Fruit fly (Drosophila melanogaster): ENCODE measurements around the gene RluA-2.
A peak's percentile ranks its signal among the peaks of the same experiment; 100 is the strongest.

The RluA-2 gene

dm6 chr2L:10428528-10428927, 48.3 kb upstream of the RluA-2 start, which contains the start of gene CG5188 (continued):
- no peak for TF ChIP-seq danr (GFP tag; IDR thresholded peaks at IDR 0.05)
- no peak for TF ChIP-seq fru (optimal IDR thresholded peaks at IDR 0.05)
- TF ChIP-seq CG31365 (tag; optimal IDR thresholded peaks at IDR 0.05), result no peak
- TF ChIP-seq ken (GFP tag; IDR thresholded peaks at IDR 0.05), result peak; percentile 27; the same call in 1 of the 3 replicates
- TF ChIP-seq Rx (GFP tag; IDR thresholded peaks at IDR 0.05), result no peak
- TF ChIP-seq ato (GFP tag; IDR thresholded peaks at IDR 0.05; ENCODE audit: partially characterized antibody), result peak; percentile 53; the same call in 1 of the 2 replicates
- TF ChIP-seq CG10321 (GFP tag; IDR thresholded peaks at IDR 0.05), result no peak
- peak; percentile 12 for TF ChIP-seq BEAF-32 (GFP tag; optimal IDR thresholded peaks at IDR 0.05)
- peak in 1 of 2 experiments; percentile 5 for TF ChIP-seq crp (GFP tag; optimal IDR thresholded peaks at IDR 0.05)
- TF ChIP-seq CG6272 (GFP tag; IDR thresholded peaks at IDR 0.05), result no peak
- TF ChIP-seq pum (GFP tag; optimal IDR thresholded peaks at IDR 0.05), result no peak
- TF ChIP-seq CG7839 (tag; optimal IDR thresholded peaks at IDR 0.05), result peak; percentile 63
- TF ChIP-seq crc (GFP tag; optimal IDR thresholded peaks at IDR 0.05), result no peak
- TF ChIP-seq salm (tag; optimal IDR thresholded peaks at IDR 0.05), result peak; percentile 7
- TF ChIP-seq row (GFP tag; IDR thresholded peaks at IDR 0.05), result peak; percentile 82
- TF ChIP-seq Eip74EF (GFP tag; optimal IDR thresholded peaks at IDR 0.05), result peak in 1 of 2 experiments; percentile 29
- TF ChIP-seq gt (GFP tag; IDR thresholded peaks at IDR 0.05), result no peak
- TF ChIP-seq CG9609 (GFP tag; optimal IDR thresholded peaks at IDR 0.05), result no peak
- peak; percentile 15 to 56 for TF ChIP-seq dpn (GFP tag; optimal IDR thresholded peaks at IDR 0.05)
- no peak for TF ChIP-seq exex (tag; optimal IDR thresholded peaks at IDR 0.05)
- peak; percentile 53 for TF ChIP-seq CG8924 (tag; optimal IDR thresholded peaks at IDR 0.05)
- TF ChIP-seq hkb (optimal IDR thresholded peaks at IDR 0.05), result no peak
- peak; percentile 61; the same call in 1 of the 2 replicates for TF ChIP-seq hkb (GFP tag; IDR thresholded peaks at IDR 0.05)
- TF ChIP-seq CG15011 (GFP tag; optimal IDR thresholded peaks at IDR 0.05), result no peak
- no peak for TF ChIP-seq CG8359 (GFP tag; optimal IDR thresholded peaks at IDR 0.05; ENCODE audit: borderline replicate concordance)
- peak; percentile 23 for TF ChIP-seq CG2116 (GFP tag; optimal IDR thresholded peaks at IDR 0.05)
- TF ChIP-seq CG3838 (GFP tag; optimal IDR thresholded peaks at IDR 0.05), result no peak
- TF ChIP-seq disco-r (GFP tag; optimal IDR thresholded peaks at IDR 0.05), result no peak
- no peak; the same call in 2 of the 3 replicates for TF ChIP-seq B-H1 (GFP tag; IDR thresholded peaks at IDR 0.05)
- no peak for TF ChIP-seq CG43689 (GFP tag; IDR thresholded peaks at IDR 0.05)
- peak; percentile 60 for TF ChIP-seq ssp (GFP tag; IDR thresholded peaks at IDR 0.05)
- TF ChIP-seq cad (GFP tag; optimal IDR thresholded peaks at IDR 0.05), result no peak
- peak; percentile 57 for TF ChIP-seq Xbp1 (GFP tag; optimal IDR thresholded peaks at IDR 0.05)
- TF ChIP-seq HmgZ (tag; optimal IDR thresholded peaks at IDR 0.05), result peak; percentile 40

dm6 chr2L:10430802-10431476, 45.9 kb upstream of the RluA-2 start, which contains the start of the genes Bug22 and TfIIB:
Gene Bug22, minus strand, starts transcription at chr2L:10430918.
Gene TfIIB, plus strand, starts transcription at chr2L:10431338.
- no peak for TF ChIP-seq CG6654 (GFP tag; optimal IDR thresholded peaks at IDR 0.05)
- TF ChIP-seq YL-1 (GFP tag; optimal IDR thresholded peaks at IDR 0.05), result peak; percentile 34
- TF ChIP-seq gsb (GFP tag; IDR thresholded peaks at IDR 0.05), result 0 out of 2 replicates have a peak, but pooled peaks have one; percentile 30
- TF ChIP-seq Ets65A (GFP tag), result peak; percentile 94
- peak; percentile 32; the same call in 1 of the 2 replicates for TF ChIP-seq CG4730 (GFP tag; IDR thresholded peaks at IDR 0.05)
- no peak for TF ChIP-seq CG2199 (GFP tag; IDR thresholded peaks at IDR 0.05)
- TF ChIP-seq Jarid2 (GFP tag; optimal IDR thresholded peaks at IDR 0.05), result no peak
- TF ChIP-seq CG14860 (GFP tag; IDR thresholded peaks at IDR 0.05; ENCODE audit: partially characterized antibody), result 0 out of 3 replicates have a peak, but pooled peaks have one; percentile 49
- TF ChIP-seq wdn (GFP tag; IDR thresholded peaks at IDR 0.05), result peak; percentile 39; the same call in 1 of the 2 replicates
- TF ChIP-seq CG12942 (GFP tag; optimal IDR thresholded peaks at IDR 0.05), result peak; percentile 71
- no peak for TF ChIP-seq hkb (optimal IDR thresholded peaks at IDR 0.05)
- peak; percentile 75 for TF ChIP-seq hkb (GFP tag; IDR thresholded peaks at IDR 0.05)
- peak; percentile 75 for TF ChIP-seq Ptx1 (GFP tag; IDR thresholded peaks at IDR 0.05)
- peak; percentile 83 for TF ChIP-seq CG12659 (GFP tag; optimal IDR thresholded peaks at IDR 0.05)
- TF ChIP-seq Gug (GFP tag; IDR thresholded peaks at IDR 0.05), result peak; percentile 65; the same call in 2 of the 4 replicates
- TF ChIP-seq vnd (GFP tag; IDR thresholded peaks at IDR 0.05; ENCODE audit: partially characterized antibody), result no peak
- no peak for TF ChIP-seq wor (GFP tag; IDR thresholded peaks at IDR 0.05)
- peak; percentile 76 for TF ChIP-seq sqz (GFP tag; optimal IDR thresholded peaks at IDR 0.05)
- TF ChIP-seq CG6854 (GFP tag; optimal IDR thresholded peaks at IDR 0.05), result no peak
